Fruit fly (Drosophila melanogaster): ENCODE measurements around the gene Cp7Fb.

The Cp7Fb gene

DNA sequence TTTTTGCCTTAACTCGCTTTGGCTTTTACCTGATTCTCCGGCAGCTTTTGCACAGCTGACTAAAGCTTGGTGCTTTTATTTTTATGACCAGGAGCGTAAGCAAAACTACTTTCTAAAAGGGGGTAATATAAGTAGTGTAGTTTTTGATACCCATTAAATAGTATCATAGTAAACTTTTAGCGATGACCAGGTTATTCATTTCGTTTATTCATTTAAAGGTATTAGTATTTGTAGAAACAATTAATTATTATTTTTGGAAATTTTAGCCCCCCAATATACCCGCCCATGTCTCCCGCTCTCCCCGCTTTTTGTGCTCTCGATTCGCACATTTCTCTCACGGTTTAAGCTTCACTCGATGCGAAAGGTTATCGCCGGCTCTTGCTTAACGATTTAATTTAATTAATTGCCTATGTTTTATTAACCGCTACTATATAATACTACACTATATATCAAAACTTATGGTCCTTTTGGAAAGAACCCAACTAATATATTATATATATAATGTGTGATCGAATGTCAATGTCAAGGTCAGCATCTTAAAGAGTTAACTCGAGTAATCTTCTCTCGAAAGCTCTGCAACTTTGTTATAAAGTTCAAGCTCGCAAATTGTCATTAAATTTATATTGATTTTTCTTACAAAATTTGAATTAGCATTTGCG, 9.1 kb upstream of the Cp7Fb start, which contains the start of gene Sptr (continued):
- TF ChIP-seq ewg (GFP tag; optimal IDR thresholded peaks at IDR 0.05): peak; percentile 66
- TF ChIP-seq CG15011 (GFP tag; optimal IDR thresholded peaks at IDR 0.05): peak; percentile 84
- TF ChIP-seq sob (GFP tag; IDR thresholded peaks at IDR 0.05): peak; percentile 94
- peak; percentile 94 for TF ChIP-seq CG3281 (GFP tag; optimal IDR thresholded peaks at IDR 0.05)
- no peak for TF ChIP-seq NC2α (GFP tag; optimal IDR thresholded peaks at IDR 0.05)
- TF ChIP-seq Lpt (GFP tag; optimal IDR thresholded peaks at IDR 0.05): no peak
- peak; percentile 88 for TF ChIP-seq CG11456 (GFP tag; IDR thresholded peaks at IDR 0.05)
- no peak for TF ChIP-seq CG10565 (GFP tag; optimal IDR thresholded peaks at IDR 0.05)
- TF ChIP-seq H15 (GFP tag; IDR thresholded peaks at IDR 0.05): peak; percentile 90
- peak; percentile 91 for TF ChIP-seq HmgZ (tag; optimal IDR thresholded peaks at IDR 0.05)
- peak; percentile 56 for TF ChIP-seq crc (GFP tag; optimal IDR thresholded peaks at IDR 0.05)
- TF ChIP-seq lola (GFP tag; optimal IDR thresholded peaks at IDR 0.05): peak in 1 of 3 experiments; percentile 46
- peak; percentile 94 for TF ChIP-seq CG2678 (tag; optimal IDR thresholded peaks at IDR 0.05)
- peak; percentile 43 for TF ChIP-seq CG7987 (GFP tag; optimal IDR thresholded peaks at IDR 0.05)
- TF ChIP-seq Hand (GFP tag; optimal IDR thresholded peaks at IDR 0.05): peak; percentile 91
- TF ChIP-seq Dll (GFP tag; IDR thresholded peaks at IDR 0.05; ENCODE audit: partially characterized antibody): no peak
- no peak for TF ChIP-seq CG6791 (GFP tag; IDR thresholded peaks at IDR 0.05; ENCODE audit: partially characterized antibody)
- peak; percentile 90 for TF ChIP-seq CG8924 (tag; optimal IDR thresholded peaks at IDR 0.05)
- no peak for TF ChIP-seq gt (GFP tag; IDR thresholded peaks at IDR 0.05)
- peak; percentile 73 for TF ChIP-seq kah (GFP tag; optimal IDR thresholded peaks at IDR 0.05)
- TF ChIP-seq lmd (GFP tag; IDR thresholded peaks at IDR 0.05): peak; percentile 92
- TF ChIP-seq Dbx (GFP tag; IDR thresholded peaks at IDR 0.05): peak; percentile 91
- peak; percentile 70 for TF ChIP-seq Ssrp (tag; optimal IDR thresholded peaks at IDR 0.05)
- TF ChIP-seq pum (GFP tag; optimal IDR thresholded peaks at IDR 0.05): peak; percentile 54
- peak; percentile 54 for TF ChIP-seq CG8281 (tag; optimal IDR thresholded peaks at IDR 0.05)
- peak; percentile 91 for TF ChIP-seq grau (tag; optimal IDR thresholded peaks at IDR 0.05)
- TF ChIP-seq CG2116 (GFP tag; optimal IDR thresholded peaks at IDR 0.05): peak; percentile 47
- peak; percentile 76; the same call in 3 of the 4 replicates for TF ChIP-seq Gug (GFP tag; IDR thresholded peaks at IDR 0.05)
- TF ChIP-seq CG13894 (tag; optimal IDR thresholded peaks at IDR 0.05): peak; percentile 93
- peak; percentile 92 for TF ChIP-seq Ada2b (GFP tag; IDR thresholded peaks at IDR 0.05)
- TF ChIP-seq CG6765 (GFP tag; optimal IDR thresholded peaks at IDR 0.05): peak; percentile 91
- TF ChIP-seq pan (optimal IDR thresholded peaks at IDR 0.05): no peak
- TF ChIP-seq pan (GFP tag; optimal IDR thresholded peaks at IDR 0.05 in 1 of 2, IDR thresholded peaks at IDR 0.05 in 1 of 2): peak in 1 of 2 experiments; percentile 94
- peak; percentile 65 for TF ChIP-seq sd (tag; optimal IDR thresholded peaks at IDR 0.05)
- TF ChIP-seq Sin3A (optimal IDR thresholded peaks at IDR 0.05): no peak
- peak; percentile 17 for TF ChIP-seq NC2β (GFP tag; optimal IDR thresholded peaks at IDR 0.05)
- peak; percentile 83 for TF ChIP-seq nmo (GFP tag; optimal IDR thresholded peaks at IDR 0.05)
- peak; percentile 23 for TF ChIP-seq ash1 (GFP tag; optimal IDR thresholded peaks at IDR 0.05)
- TF ChIP-seq stwl (tag; optimal IDR thresholded peaks at IDR 0.05): no peak
- no peak for TF ChIP-seq nerfin-2 (GFP tag; IDR thresholded peaks at IDR 0.05; ENCODE audit: partially characterized antibody)
- peak; percentile 91 for TF ChIP-seq CG6813 (GFP tag; optimal IDR thresholded peaks at IDR 0.05)
- no peak for TF ChIP-seq lov (optimal IDR thresholded peaks at IDR 0.05)
- 0 out of 3 replicates have a peak, but pooled peaks have one; percentile 26 for TF ChIP-seq lov (GFP tag; IDR thresholded peaks at IDR 0.05)
- peak; percentile 85 for TF ChIP-seq CG15514 (GFP tag; optimal IDR thresholded peaks at IDR 0.05)
- TF ChIP-seq insv (GFP tag; optimal IDR thresholded peaks at IDR 0.05): peak in 1 of 2 experiments; percentile 52
- TF ChIP-seq CG4617 (GFP tag; optimal IDR thresholded peaks at IDR 0.05; ENCODE audit: borderline replicate concordance): peak; percentile 25
- TF ChIP-seq zfh2 (GFP tag; optimal IDR thresholded peaks at IDR 0.05): peak; percentile 84
- TF ChIP-seq CG11093 (GFP tag; IDR thresholded peaks at IDR 0.05): peak; percentile 76
- no peak for TF ChIP-seq pita (GFP tag; optimal IDR thresholded peaks at IDR 0.05)

Measured in whole organism, embryonic.